Fruit fly (Drosophila melanogaster): ENCODE measurements around the gene CG45078.

- no peak for TF ChIP-seq usp (GFP tag; optimal IDR thresholded peaks at IDR 0.05)
- TF ChIP-seq CG8478 (optimal IDR thresholded peaks at IDR 0.05): no peak
Measured at dm6 chr3R:10803855-10804254, 26.7 kb upstream of the CG45078 start, which contains the start of gene CG14692.
